Worm (Caenorhabditis elegans): Measurements from ENCODE around the gene F53F1.4.

DNA sequence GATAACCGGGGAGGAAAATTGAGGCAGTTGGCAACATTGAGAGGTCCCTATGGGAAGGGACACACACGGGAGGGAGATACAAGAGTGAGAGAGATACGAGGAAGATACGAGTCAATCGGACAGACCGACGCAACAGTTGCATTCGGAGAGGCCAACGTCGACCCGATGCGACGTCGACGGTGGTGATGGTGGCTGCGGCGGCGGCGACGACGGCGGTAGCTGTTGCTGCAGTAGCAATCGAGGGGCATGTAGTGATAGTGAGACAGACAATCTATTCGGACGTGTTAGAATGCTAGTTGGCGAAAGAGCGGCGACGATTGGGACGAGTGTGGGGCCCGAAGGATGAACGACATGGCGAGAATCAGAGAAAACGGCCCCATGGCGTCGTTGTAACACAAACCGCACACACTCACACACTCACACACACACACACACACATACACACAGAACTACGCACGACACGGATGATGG, 17.5 kb upstream of the F53F1.4 start:
- TF ChIP-seq dpl-1 (GFP tag; optimal IDR thresholded peaks at IDR 0.05), result no peak
- TF ChIP-seq let-526 (GFP tag; IDR thresholded peaks at IDR 0.05), result no peak
- TF ChIP-seq aptf-2 (GFP tag; conservative IDR thresholded peaks at IDR 0.05), result no peak
- no peak for TF ChIP-seq Y79H2A.3 (GFP tag; conservative IDR thresholded peaks at IDR 0.05)

Measured in whole organism, young adult.